Worm (Caenorhabditis elegans) whole organism, L1 larva: ENCODE measurements around the gene E01G6.2.

Experiments used
- isw-1 ChIP-seq: fragments of 200-800 bp; sonication (Bioruptor generic); IDR thresholded peaks from 2 replicates; pipeline ENCODE4 v1.3.6; 2022; ENCODE audit warnings: missing genetic modification characterization, missing compliant biosample characterization
- lin-13 ChIP-seq: fragments of 150-350 bp; optimal IDR thresholded peaks from 2 replicates; lab custom pipeline; 2014; ENCODE audit warnings: missing biosample characterization, missing genetic modification reagents, missing genetic modification characterization
- lin-39 ChIP-seq: fragments of 150-350 bp; optimal IDR thresholded peaks from 2 replicates; lab custom pipeline; 2014; ENCODE audit warnings: missing biosample characterization, missing genetic modification reagents, missing genetic modification characterization
- skn-1 ChIP-seq: fragments of 150-350 bp; optimal IDR thresholded peaks from 2 replicates; lab custom pipeline; 2014; ENCODE audit warnings: missing biosample characterization, missing genetic modification characterization
- snpc-4 ChIP-seq: fragments of 150-350 bp; optimal IDR thresholded peaks from 2 replicates; lab custom pipeline; 2014; ENCODE audit warnings: missing biosample characterization, missing genetic modification characterization
- ztf-4 ChIP-seq: fragments of 150-350 bp; optimal IDR thresholded peaks from 2 replicates; lab custom pipeline; 2014; ENCODE audit warnings: missing biosample characterization, missing genetic modification characterization

- TF ChIP-seq lin-39 (tag; lab: Kevin White, UChicago) (no peak), snpc-4 (tag; lab: Kevin White, UChicago) (no peak), ztf-4 (tag; lab: Kevin White, UChicago) (no peak), lin-13 (no peak), skn-1 (tag; lab: Kevin White, UChicago) (no peak), isw-1 (no peak)
Observed at ce11 chrX:12284161-12284560, 27.7 kb downstream of the E01G6.2 start.
